Worm (Caenorhabditis elegans) whole organism, mixed stage, embryonic: ENCODE data around the gene mfsd-8.
A peak's percentile ranks its signal among the peaks of the same experiment; 100 is the strongest.

Source experiments
- blmp-1 ChIP-seq: fragments of 150-350 bp; optimal IDR thresholded peaks from 2 replicates; lab custom pipeline; 2014; ENCODE audit warnings: missing biosample characterization, missing genetic modification characterization
- ceh-43 ChIP-seq: fragments of 200-800 bp; sonication (Bioruptor generic); optimal IDR thresholded peaks from 2 replicates; lab custom pipeline; 2018; ENCODE audit warnings: mild to moderate bottlenecking, missing genetic modification characterization, moderate library complexity, missing compliant biosample characterization
- ceh-83 ChIP-seq: fragments of 200-800 bp; sonication (Bioruptor generic); optimal IDR thresholded peaks from 2 replicates; lab custom pipeline; 2018; ENCODE audit warnings: mild to moderate bottlenecking, missing genetic modification characterization, missing compliant biosample characterization
- elt-3 ChIP-seq: fragments of 150-350 bp; optimal IDR thresholded peaks from 2 replicates; lab custom pipeline; 2014; ENCODE audit warnings: missing biosample characterization, missing genetic modification characterization
- lin-13 ChIP-seq: fragments of 150-350 bp; optimal IDR thresholded peaks from 2 replicates; lab custom pipeline; 2014; ENCODE audit warnings: missing biosample characterization, missing genetic modification characterization
- lin-32 ChIP-seq: fragments of 200-800 bp; sonication (Bioruptor generic); optimal IDR thresholded peaks from 2 replicates; lab custom pipeline; 2018; ENCODE audit warnings: mild to moderate bottlenecking, missing genetic modification characterization, missing compliant biosample characterization
- mab-5 ChIP-seq: fragments of 150-350 bp; optimal IDR thresholded peaks from 2 replicates; lab custom pipeline; 2014; ENCODE audit warnings: missing biosample characterization, missing genetic modification characterization
- pha-4 ChIP-seq: fragments of 150-350 bp; optimal IDR thresholded peaks from 2 replicates; lab custom pipeline; 2018; ENCODE audit warnings: missing biosample characterization, missing genetic modification reagents, missing genetic modification characterization
- zip-8 ChIP-seq: fragments of 150-350 bp; optimal IDR thresholded peaks from 2 replicates; lab custom pipeline; 2014; ENCODE audit warnings: missing biosample characterization, missing genetic modification characterization

Gene mfsd-8

ce11 chrIII:3339317-3340016 is 57.4 kb downstream of the mfsd-8 start:
- TF ChIP-seq mab-5 (tag; lab: Kevin White, UChicago) (no peak), zip-8 (tag; lab: Kevin White, UChicago) (no peak), ceh-83 (GFP tag; lab: Kevin White, UChicago) (no peak), lin-13 (no peak), pha-4 (tag; lab: Kevin White, UChicago) (peak; percentile 49), lin-32 (no peak), blmp-1 (tag; lab: Kevin White, UChicago) (peak; percentile 63), ceh-43 (GFP tag; lab: Kevin White, UChicago) (no peak), elt-3 (tag; lab: Kevin White, UChicago) (peak; percentile 92)
